Worm (Caenorhabditis elegans) whole organism, L1 larva: ENCODE measurements around the gene str-208.

ENCODE experiments used
- Y116A8C.19 ChIP-seq: sonication (generic microtip); optimal IDR thresholded peaks from 2 replicates; lab custom pipeline; 2016; ENCODE audit warnings: missing compliant biosample characterization, missing genetic modification characterization, borderline replicate concordance
- aha-1 ChIP-seq: fragments of 150-350 bp; optimal IDR thresholded peaks from 2 replicates; lab custom pipeline; 2014; ENCODE audit warnings: missing biosample characterization, missing genetic modification characterization
- blmp-1 ChIP-seq: fragments of 150-350 bp; optimal IDR thresholded peaks from 2 replicates; lab custom pipeline; 2014; ENCODE audit warnings: missing biosample characterization, missing genetic modification characterization
- ceh-63 ChIP-seq: fragments of 200-800 bp; sonication (Bioruptor generic); optimal IDR thresholded peaks from 2 replicates; lab custom pipeline; 2018; ENCODE audit warnings: mild to moderate bottlenecking, missing genetic modification characterization, missing compliant biosample characterization
- ces-1 ChIP-seq: fragments of 150-350 bp; optimal IDR thresholded peaks from 2 replicates; lab custom pipeline; 2014; ENCODE audit warnings: missing biosample characterization, missing genetic modification reagents, missing genetic modification characterization
- dpl-1 ChIP-seq, 3 experiments: fragments of 150-350 bp in 2 of 3; sonication (generic microtip) in 1 of 3; optimal IDR thresholded peaks; 2 replicates each; lab custom pipeline; 2014 to 2017; ENCODE audit warnings: missing biosample characterization in 3 of 3, missing genetic modification characterization in 3 of 3, missing genetic modification reagents in 3 of 3
- efl-1 ChIP-seq, 4 experiments: fragments of 150-350 bp; optimal IDR thresholded peaks in 3 of 4; peaks in 1 of 4; 1 replicate in 1 of 4; 2 replicates in 3 of 4; lab custom pipeline; 2014; ENCODE audit warnings: missing biosample characterization in 2 of 4, missing genetic modification characterization in 2 of 4, missing genetic modification reagents in 2 of 4
- egl-13 ChIP-seq: sonication (generic microtip); optimal IDR thresholded peaks from 2 replicates; lab custom pipeline; 2016; ENCODE audit warnings: missing genotype, missing genetic modification reagents, missing genetic modification characterization, missing compliant biosample characterization
- egl-27 ChIP-seq, 2 experiments: fragments of 150-350 bp in 1 of 2; sonication (generic microtip); optimal IDR thresholded peaks; 3 replicates each; lab custom pipeline; 2017 to 2018; ENCODE audit warnings: missing biosample characterization in 2 of 2, missing genetic modification characterization in 2 of 2, missing genetic modification reagents in 2 of 2
- elt-2 ChIP-seq: sonication (generic microtip); optimal IDR thresholded peaks from 2 replicates; lab custom pipeline; 2016; ENCODE audit warnings: missing genetic modification characterization, mild to moderate bottlenecking, inconsistent platforms, missing compliant biosample characterization, missing genetic modification reagents
- fkh-10 ChIP-seq: sonication (generic microtip); optimal IDR thresholded peaks from 2 replicates; lab custom pipeline; 2017; ENCODE audit warnings: missing biosample characterization, missing genetic modification reagents, missing genetic modification characterization
- fkh-8 ChIP-seq: sonication (generic microtip); optimal IDR thresholded peaks from 2 replicates; lab custom pipeline; 2016; ENCODE audit warnings: mild to moderate bottlenecking, missing genetic modification characterization, missing compliant biosample characterization
- fos-1 ChIP-seq: fragments of 150-350 bp; optimal IDR thresholded peaks from 2 replicates; lab custom pipeline; 2014; ENCODE audit warnings: missing biosample characterization, missing genetic modification characterization
- hlh-17 ChIP-seq: fragments of 200-800 bp; sonication (Bioruptor generic); optimal IDR thresholded peaks from 2 replicates; lab custom pipeline; 2018; ENCODE audit warnings: missing genetic modification characterization, mild to moderate bottlenecking, missing compliant biosample characterization, moderate library complexity, borderline replicate concordance
- hpl-2 ChIP-seq: fragments of 150-350 bp; optimal IDR thresholded peaks from 2 replicates; lab custom pipeline; 2014; ENCODE audit warnings: missing biosample characterization, missing genetic modification reagents, missing genetic modification characterization
- isw-1 ChIP-seq: fragments of 200-800 bp; sonication (Bioruptor generic); IDR thresholded peaks from 2 replicates; pipeline ENCODE4 v1.3.6; 2022; ENCODE audit warnings: missing genetic modification characterization, missing compliant biosample characterization
- lin-35 ChIP-seq, 2 experiments: fragments of 150-350 bp; optimal IDR thresholded peaks; 2 replicates each; lab custom pipeline; 2014; ENCODE audit warnings: missing biosample characterization in 2 of 2, missing genetic modification characterization in 2 of 2, missing genetic modification reagents in 2 of 2
- lin-39 ChIP-seq: fragments of 150-350 bp; optimal IDR thresholded peaks from 2 replicates; lab custom pipeline; 2014; ENCODE audit warnings: missing biosample characterization, missing genetic modification reagents, missing genetic modification characterization
- mab-9 ChIP-seq: fragments of 200-800 bp; sonication (Bioruptor generic); IDR thresholded peaks from 2 replicates; pipeline ENCODE4 v1.3.6; 2022; ENCODE audit warnings: missing genetic modification reagents, missing genetic modification characterization, missing compliant biosample characterization
- mep-1 ChIP-seq: fragments of 150-350 bp; optimal IDR thresholded peaks from 2 replicates; lab custom pipeline; 2014; ENCODE audit warnings: missing biosample characterization, missing genetic modification characterization
- nhr-237 ChIP-seq: fragments of 150-350 bp; optimal IDR thresholded peaks from 2 replicates; lab custom pipeline; 2014; ENCODE audit warnings: missing biosample characterization, missing genetic modification characterization
- nhr-28 ChIP-seq: fragments of 150-350 bp; optimal IDR thresholded peaks from 2 replicates; lab custom pipeline; 2014; ENCODE audit warnings: missing biosample characterization, missing genetic modification characterization
- nhr-71 ChIP-seq: sonication (generic microtip); optimal IDR thresholded peaks from 2 replicates; lab custom pipeline; 2016; ENCODE audit warnings: mild to moderate bottlenecking, missing genetic modification characterization, moderate library complexity, missing compliant biosample characterization
- nhr-76 ChIP-seq: sonication (generic microtip); optimal IDR thresholded peaks from 2 replicates; lab custom pipeline; 2017; ENCODE audit warnings: missing biosample characterization, missing genetic modification characterization
- nhr-90 ChIP-seq: sonication (generic microtip); optimal IDR thresholded peaks from 2 replicates; lab custom pipeline; 2016; ENCODE audit warnings: mild to moderate bottlenecking, missing genetic modification characterization, missing compliant biosample characterization; ENCODE audit not compliant: poor library complexity
- pqm-1 ChIP-seq: sonication (generic microtip); optimal IDR thresholded peaks from 3 replicates; lab custom pipeline; 2017; ENCODE audit warnings: missing biosample characterization, missing genetic modification characterization
- snu-23 ChIP-seq: sonication (generic microtip); optimal IDR thresholded peaks from 2 replicates; lab custom pipeline; 2016; ENCODE audit warnings: missing genetic modification characterization, missing compliant biosample characterization
- unc-30 ChIP-seq: sonication (generic microtip); optimal IDR thresholded peaks from 2 replicates; lab custom pipeline; 2017; ENCODE audit warnings: missing biosample characterization, missing genetic modification characterization
- unc-62 ChIP-seq: fragments of 150-350 bp; optimal IDR thresholded peaks from 2 replicates; lab custom pipeline; 2014; ENCODE audit warnings: missing biosample characterization, missing genetic modification reagents, missing genetic modification characterization
- unc-86 ChIP-seq: sonication (generic microtip); optimal IDR thresholded peaks from 2 replicates; lab custom pipeline; 2016; ENCODE audit warnings: missing genetic modification characterization, missing compliant biosample characterization
- vab-15 ChIP-seq: sonication (generic microtip); optimal IDR thresholded peaks from 2 replicates; lab custom pipeline; 2017; ENCODE audit warnings: missing genotype, mild to moderate bottlenecking, missing genetic modification characterization, missing compliant biosample characterization
- zag-1 ChIP-seq: fragments of 150-350 bp; optimal IDR thresholded peaks from 2 replicates; lab custom pipeline; 2014; ENCODE audit warnings: missing biosample characterization, missing genetic modification characterization
- ztf-4 ChIP-seq: fragments of 150-350 bp; optimal IDR thresholded peaks from 2 replicates; lab custom pipeline; 2014; ENCODE audit warnings: missing biosample characterization, missing genetic modification characterization

str-208 gene

ce11 chrV:4924618-4925017 lies 32.0 kb upstream of the str-208 start, which contains the start of gene srh-20:
Gene srh-20 (plus strand): TSS chrV:4924918.
- no peak for TF ChIP-seq pqm-1 (tag; lab: Kevin White, UChicago)
- TF ChIP-seq nhr-237 (tag; lab: Kevin White, UChicago) = no peak
- TF ChIP-seq vab-15 (tag; lab: Kevin White, UChicago) = no peak
- no peak for TF ChIP-seq egl-13 (tag; lab: Kevin White, UChicago)
- no peak for TF ChIP-seq fkh-10
- no peak for TF ChIP-seq nhr-76 (tag; lab: Kevin White, UChicago)
- no peak for TF ChIP-seq mep-1
- TF ChIP-seq Y116A8C.19 (tag; lab: Kevin White, UChicago) = no peak
- TF ChIP-seq dpl-1 (GFP tag; optimal IDR thresholded peaks at IDR 0.05; lab: Kevin White, UChicago) = no peak
- TF ChIP-seq nhr-90 (tag; lab: Kevin White, UChicago) = no peak
- no peak for TF ChIP-seq egl-27 (tag; optimal IDR thresholded peaks at IDR 0.05; lab: Kevin White, UChicago)
- no peak for TF ChIP-seq hlh-17 (GFP tag; lab: Kevin White, UChicago)
- no peak for TF ChIP-seq mab-9 (GFP tag; lab: Robert Waterston, UW)
- TF ChIP-seq, all 84 proteins: peak for 0

ce11 chrV:4926371-4926770 lies 30.3 kb upstream of the str-208 start, which contains the start of gene srh-21:
Gene srh-21 (plus strand): TSS chrV:4926671.
- TF ChIP-seq fos-1 (tag; lab: Kevin White, UChicago) (no peak), fkh-8 (tag; lab: Kevin White, UChicago) (peak; percentile 8)

DNA sequence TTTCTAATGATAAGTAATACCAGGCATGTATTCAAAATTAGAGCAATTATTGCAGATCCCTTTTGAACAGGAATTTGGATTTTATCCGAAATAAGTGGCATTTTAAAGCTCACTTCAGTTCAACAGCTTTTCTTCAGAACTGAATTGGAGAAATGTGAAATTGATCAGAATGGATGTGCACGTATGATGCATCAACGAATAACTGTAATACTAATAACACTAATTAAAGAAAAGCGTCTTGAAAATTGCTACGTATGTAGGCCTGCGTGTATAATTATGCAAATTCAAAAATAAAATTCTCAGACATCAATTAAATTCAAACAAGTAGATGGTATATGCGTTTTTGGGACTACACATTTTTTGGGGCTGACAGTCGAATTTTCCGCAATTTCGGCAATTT lies 26.8 kb upstream of the str-208 start, which contains the start of gene str-205:
Gene str-205 (minus strand): TSS at position 101 of the 400 bp plus-strand sequence.
- TF ChIP-seq nhr-76 (tag; lab: Kevin White, UChicago) (no peak), unc-30 (no peak), isw-1 (no peak), ces-1 (GFP tag; lab: Kevin White, UChicago) (no peak), dpl-1 (GFP tag; optimal IDR thresholded peaks at IDR 0.05; lab: Kevin White, UChicago) (no peak), elt-2 (no peak), ceh-63 (GFP tag; lab: Kevin White, UChicago) (no peak), pqm-1 (tag; lab: Kevin White, UChicago) (no peak), Y116A8C.19 (tag; lab: Kevin White, UChicago) (no peak), ztf-4 (tag; lab: Kevin White, UChicago) (no peak)

DNA sequence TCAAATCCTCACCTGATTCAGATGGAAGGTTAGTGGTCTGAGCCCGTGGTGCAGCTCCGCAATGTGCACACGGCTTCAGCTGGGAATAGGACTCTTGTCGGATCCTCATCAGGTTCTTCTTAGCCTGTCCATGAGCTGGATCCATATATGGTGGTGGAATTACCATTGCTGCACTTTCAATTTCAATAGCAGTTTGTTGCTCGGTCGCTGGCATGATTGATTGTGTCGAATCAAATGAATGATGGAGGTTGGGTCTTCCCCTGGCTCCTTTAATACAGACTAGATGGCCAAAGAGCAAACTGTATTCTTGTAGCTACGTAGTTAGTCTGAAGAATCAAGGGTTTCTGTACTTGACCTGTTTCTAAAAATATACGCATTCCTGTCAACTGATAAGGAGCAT lies 23.8 kb upstream of the str-208 start, which contains the start of gene C02E7.10:
Gene C02E7.10 (minus strand): TSS at position 232 of the 400 bp plus-strand sequence.
- TF ChIP-seq nhr-28 (tag; lab: Kevin White, UChicago) (no peak), unc-86 (tag; lab: Kevin White, UChicago) (no peak), zag-1 (no peak)

DNA sequence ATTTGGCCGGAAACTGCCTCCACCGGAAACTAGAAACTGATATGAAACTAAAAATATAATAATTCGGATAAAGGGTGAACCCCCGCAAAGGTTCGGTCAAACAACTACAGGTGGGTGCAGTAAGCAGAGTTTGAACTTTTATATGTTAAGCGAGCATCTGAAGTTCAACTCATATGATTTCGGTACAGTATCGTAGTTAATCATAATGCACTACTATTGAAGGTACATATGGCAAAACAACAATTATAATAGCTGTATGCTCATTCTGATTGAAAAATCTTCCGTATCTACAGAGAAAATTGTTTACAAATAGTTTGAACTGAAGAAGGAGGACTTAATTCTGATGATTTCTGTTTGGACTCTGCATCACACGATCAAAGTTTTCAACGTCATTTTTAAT lies 23.4 kb upstream of the str-208 start:
- TF ChIP-seq blmp-1 (tag; lab: Kevin White, UChicago) (no peak), aha-1 (tag; lab: Kevin White, UChicago) (no peak), nhr-71 (tag; lab: Kevin White, UChicago) (no peak), mep-1 (no peak), hpl-2 (no peak), elt-2 (no peak), lin-39 (tag; lab: Kevin White, UChicago) (no peak), egl-27 (tag; optimal IDR thresholded peaks at IDR 0.05; lab: Kevin White, UChicago) (no peak), dpl-1 (GFP tag; optimal IDR thresholded peaks at IDR 0.05; lab: Kevin White, UChicago) (no peak), lin-35 (GFP tag; optimal IDR thresholded peaks at IDR 0.05; lab: Kevin White, UChicago) (no peak), unc-62 (GFP tag; lab: Kevin White, UChicago) (no peak), snu-23 (GFP tag; lab: Kevin White, UChicago) (no peak), efl-1 (optimal IDR thresholded peaks at IDR 0.05; lab: Kevin White, UChicago) (no peak), efl-1 (GFP tag; optimal IDR thresholded peaks at IDR 0.05 in 1 of 2; lab: Kevin White, UChicago) (no peak), fkh-8 (tag; lab: Kevin White, UChicago) (no peak), ces-1 (GFP tag; lab: Kevin White, UChicago) (no peak)
- TF ChIP-seq, all 84 proteins: peak for 0
